Fruit fly (Drosophila melanogaster) whole organism, wandering third instar larva: Measurements from ENCODE around the gene Ten-a.

Experiments
- Dfd ChIP-seq: fragments of >200 bp; optimal IDR thresholded peaks from 2 replicates; lab custom pipeline; 2017; ENCODE audit warnings: missing biosample characterization, missing genetic modification characterization
- GATAd ChIP-seq: sonication (Bioruptor generic); optimal IDR thresholded peaks from 2 replicates; lab custom pipeline; 2016; ENCODE audit warnings: missing biosample characterization, missing genetic modification characterization
- Hr78 ChIP-seq: fragments of >200 bp; optimal IDR thresholded peaks from 2 replicates; lab custom pipeline; 2017; ENCODE audit warnings: missing biosample characterization, missing genetic modification characterization
- Hr83 ChIP-seq: fragments of 200-300 bp; sonication (Bioruptor generic); optimal IDR thresholded peaks from 2 replicates; lab custom pipeline; 2016; ENCODE audit warnings: missing biosample characterization, mild to moderate bottlenecking, missing genetic modification characterization, moderate library complexity; ENCODE audit not compliant: poor library complexity, severe bottlenecking
- br ChIP-seq: fragments of 200-800 bp; sonication (Bioruptor generic); optimal IDR thresholded peaks from 2 replicates; lab custom pipeline; 2016; ENCODE audit warnings: missing biosample characterization, missing genetic modification characterization
- dl ChIP-seq, 2 experiments: fragments of 175-275, 200-275 bp in 1 of 2; fragments of 200-275 bp in 1 of 2; sonication (Bioruptor generic); optimal IDR thresholded peaks; lab custom pipeline; 2018; ENCODE audit warnings: mild to moderate bottlenecking in 2 of 2, missing biosample characterization in 2 of 2, missing genetic modification characterization in 2 of 2, moderate library complexity in 2 of 2; ENCODE audit not compliant: partially characterized antibody in 2 of 2, insufficient read depth in 1 of 2
- ey ChIP-seq: fragments of 200-800 bp; sonication (Bioruptor generic); optimal IDR thresholded peaks from 2 replicates; lab custom pipeline; 2016; ENCODE audit warnings: missing biosample characterization, missing genetic modification characterization
- fru ChIP-seq: fragments of 200-800 bp; sonication (Bioruptor generic); optimal IDR thresholded peaks from 3 replicates; lab custom pipeline; 2016; ENCODE audit warnings: missing biosample characterization, mild to moderate bottlenecking, missing genetic modification characterization
- h ChIP-seq: fragments of 200-800 bp; sonication (Bioruptor generic); optimal IDR thresholded peaks from 3 replicates; lab custom pipeline; 2016; ENCODE audit warnings: missing biosample characterization, mild to moderate bottlenecking, missing genetic modification characterization
- lola ChIP-seq: fragments of >200 bp; optimal IDR thresholded peaks from 2 replicates; lab custom pipeline; 2017; ENCODE audit warnings: missing biosample characterization, missing genetic modification characterization
- rgr ChIP-seq: fragments of 200-800 bp; sonication (Bioruptor generic); optimal IDR thresholded peaks from 3 replicates; lab custom pipeline; 2016; ENCODE audit warnings: missing biosample characterization, mild to moderate bottlenecking, missing genetic modification characterization
- sage ChIP-seq: fragments of 200-800 bp; sonication (Bioruptor generic); optimal IDR thresholded peaks from 2 replicates; lab custom pipeline; 2016; ENCODE audit warnings: missing biosample characterization, mild to moderate bottlenecking, missing genetic modification characterization
- usp ChIP-seq: fragments of >200 bp; optimal IDR thresholded peaks from 2 replicates; lab custom pipeline; 2017; ENCODE audit warnings: missing biosample characterization, missing genetic modification characterization

DNA sequence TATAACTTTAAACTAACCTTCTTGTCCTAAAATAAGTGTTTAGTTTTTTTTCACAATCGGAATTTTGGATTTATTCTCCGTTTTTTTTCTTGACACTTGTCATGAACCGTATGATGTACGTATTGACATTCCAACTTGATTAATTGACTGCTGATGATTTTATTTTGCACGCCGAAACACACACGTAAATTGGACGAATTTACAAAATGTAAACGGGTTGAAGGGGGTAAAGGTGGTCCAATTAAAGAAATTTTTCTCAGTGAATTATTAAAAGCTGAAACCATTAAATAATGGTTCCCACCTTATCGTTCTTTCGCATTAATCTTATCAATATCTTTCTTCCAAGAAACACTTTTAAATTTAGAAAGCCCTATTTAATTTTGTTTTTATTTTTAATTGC is 13.0 kb downstream of the Ten-a start, which contains the start of gene Uch-L5R:
- no peak for TF ChIP-seq h (GFP tag; lab: Kevin White, UChicago)
- no peak for TF ChIP-seq lola (GFP tag; lab: Kevin White, UChicago)
- TF ChIP-seq fru (GFP tag; lab: Kevin White, UChicago), result no peak
- no peak for TF ChIP-seq br (GFP tag; lab: Kevin White, UChicago)
- no peak for TF ChIP-seq dl (GFP tag; optimal IDR thresholded peaks at IDR 0.05; lab: Kevin White, UChicago; ENCODE audit: insufficient read depth in 1 of 2, partially characterized antibody in 2 of 2)
- TF ChIP-seq ey (GFP tag; lab: Kevin White, UChicago), result no peak
- TF ChIP-seq usp (GFP tag; lab: Kevin White, UChicago), result no peak
- no peak for TF ChIP-seq sage (GFP tag; lab: Kevin White, UChicago)
- TF ChIP-seq Dfd, result no peak
- TF ChIP-seq GATAd (GFP tag; lab: Kevin White, UChicago), result no peak
- TF ChIP-seq rgr (GFP tag; lab: Kevin White, UChicago), result no peak
- no peak for TF ChIP-seq Hr83
- TF ChIP-seq Hr78 (GFP tag; lab: Kevin White, UChicago), result no peak
